Fruit fly (Drosophila melanogaster): ENCODE measurements around the gene alphaTub85E.

alphaTub85E gene

DNA sequence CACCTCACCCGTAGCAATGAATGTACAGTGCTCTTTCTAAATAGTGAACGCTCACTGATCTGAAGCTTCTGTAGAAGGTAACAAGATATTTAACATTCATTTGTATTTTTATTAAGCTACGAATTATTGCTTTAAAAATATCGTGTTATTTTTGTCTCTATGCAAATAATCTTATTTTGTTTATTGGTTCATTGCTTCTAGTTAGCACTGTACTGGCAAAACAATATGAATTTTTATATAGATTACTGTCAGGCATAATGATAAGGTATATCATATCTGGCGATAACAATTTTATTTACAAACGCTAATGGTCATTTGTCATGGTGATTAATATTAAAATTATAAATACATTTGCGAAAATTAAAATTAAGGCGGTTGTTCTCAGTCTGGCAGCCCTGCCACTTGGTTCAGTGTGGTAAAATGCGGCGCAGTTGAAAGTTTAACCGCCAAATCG lies 38.5 kb upstream of the alphaTub85E start, which contains the start of gene CG9471 (continued):
- TF ChIP-seq aop (GFP tag; IDR thresholded peaks at IDR 0.05) (peak; percentile 80), Dref (GFP tag; IDR thresholded peaks at IDR 0.05) (0 out of 2 replicates have a peak, but pooled peaks have one; percentile 27), ro (GFP tag; IDR thresholded peaks at IDR 0.05) (peak; percentile 74), sima (GFP tag; optimal IDR thresholded peaks at IDR 0.05) (peak; percentile 7), CTCF (GFP tag; optimal IDR thresholded peaks at IDR 0.05) (peak; percentile 26), ac (GFP tag; optimal IDR thresholded peaks at IDR 0.05) (peak; percentile 29), CG8089 (GFP tag; optimal IDR thresholded peaks at IDR 0.05) (peak; percentile 77), Antp (GFP tag; optimal IDR thresholded peaks at IDR 0.05) (peak; percentile 89), Ptx1 (GFP tag; IDR thresholded peaks at IDR 0.05) (peak; percentile 96), CG8944 (GFP tag; optimal IDR thresholded peaks at IDR 0.05) (peak; percentile 88), ind (GFP tag; optimal IDR thresholded peaks at IDR 0.05) (peak; percentile 93), B-H1 (GFP tag; IDR thresholded peaks at IDR 0.05) (peak; percentile 90), crp (GFP tag; optimal IDR thresholded peaks at IDR 0.05) (peak in 1 of 2 experiments; percentile 38), ase (GFP tag; IDR thresholded peaks at IDR 0.05) (peak; percentile 91), hbn (GFP tag; IDR thresholded peaks at IDR 0.05; ENCODE audit: partially characterized antibody) (no peak), knrl (GFP tag; IDR thresholded peaks at IDR 0.05; ENCODE audit: partially characterized antibody) (no peak), CG17612 (GFP tag; IDR thresholded peaks at IDR 0.05) (peak; percentile 78), ftz-f1 (GFP tag; optimal IDR thresholded peaks at IDR 0.05) (peak; percentile 29), CG10209 (GFP tag; optimal IDR thresholded peaks at IDR 0.05) (peak; percentile 90), luna (GFP tag; optimal IDR thresholded peaks at IDR 0.05) (peak; percentile 72), CG4282 (GFP tag; optimal IDR thresholded peaks at IDR 0.05) (peak; percentile 65), CG5180 (GFP tag; optimal IDR thresholded peaks at IDR 0.05) (peak; percentile 70), PHDP (tag; optimal IDR thresholded peaks at IDR 0.05) (peak; percentile 95), lola (GFP tag; optimal IDR thresholded peaks at IDR 0.05) (peak in 1 of 3 experiments; percentile 83), CG42726 (GFP tag; IDR thresholded peaks at IDR 0.05; ENCODE audit: partially characterized antibody) (no peak), TFAM (GFP tag; optimal IDR thresholded peaks at IDR 0.05) (peak; percentile 38), danr (GFP tag; IDR thresholded peaks at IDR 0.05) (peak; percentile 74), tup (GFP tag; optimal IDR thresholded peaks at IDR 0.05) (peak; percentile 77), CG4617 (GFP tag; optimal IDR thresholded peaks at IDR 0.05; ENCODE audit: borderline replicate concordance) (peak; percentile 81), Oli (tag; optimal IDR thresholded peaks at IDR 0.05) (peak; percentile 89), Nf-YB (GFP tag; optimal IDR thresholded peaks at IDR 0.05) (peak; percentile 75), HmgZ (tag; optimal IDR thresholded peaks at IDR 0.05) (peak; percentile 96), br (optimal IDR thresholded peaks at IDR 0.05) (no peak), CG12236 (GFP tag; optimal IDR thresholded peaks at IDR 0.05) (peak; percentile 81), CG3847 (GFP tag; IDR thresholded peaks at IDR 0.05) (peak; percentile 89), CG13894 (tag; optimal IDR thresholded peaks at IDR 0.05) (peak; percentile 87), CG8290 (GFP tag; optimal IDR thresholded peaks at IDR 0.05) (peak; percentile 81), CG8290 (tag; optimal IDR thresholded peaks at IDR 0.05) (peak in 1 of 2 experiments; percentile 79), org-1 (GFP tag; optimal IDR thresholded peaks at IDR 0.05) (peak; percentile 82), odd (GFP tag; optimal IDR thresholded peaks at IDR 0.05) (peak; percentile 83), CG12071 (GFP tag; optimal IDR thresholded peaks at IDR 0.05) (peak; percentile 88), ci (GFP tag; IDR thresholded peaks at IDR 0.05) (peak; percentile 94), CG14710 (tag; optimal IDR thresholded peaks at IDR 0.05) (peak; percentile 86), E2f1 (GFP tag; IDR thresholded peaks at IDR 0.05) (peak; percentile 91), Hr39 (optimal IDR thresholded peaks at IDR 0.05) (no peak), CG31224 (GFP tag; IDR thresholded peaks at IDR 0.05) (peak; percentile 83), usp (GFP tag; optimal IDR thresholded peaks at IDR 0.05) (no peak), CG3407 (GFP tag; optimal IDR thresholded peaks at IDR 0.05) (peak; percentile 75), CkIIα-i1 (GFP tag; IDR thresholded peaks at IDR 0.05) (no peak), pfk (GFP tag; optimal IDR thresholded peaks at IDR 0.05) (peak; percentile 25), lov (optimal IDR thresholded peaks at IDR 0.05) (no peak), lov (GFP tag; IDR thresholded peaks at IDR 0.05) (peak; percentile 87), Lpt (GFP tag; optimal IDR thresholded peaks at IDR 0.05) (no peak)

Data from whole organism, embryonic.